Fruit fly (Drosophila melanogaster) whole organism, embryonic: ENCODE results near the gene Hou.

Experiments
- ATbp ChIP-seq: fragments of 200-800 bp; sonication (Bioruptor generic); optimal IDR thresholded peaks from 2 replicates; lab custom pipeline; 2017; ENCODE audit warnings: missing biosample characterization, mild to moderate bottlenecking, missing genetic modification characterization, missing genetic modification reagents
- Abd-B ChIP-seq: fragments of 200-800 bp; sonication (Bioruptor generic); optimal IDR thresholded peaks from 2 replicates; lab custom pipeline; 2018; ENCODE audit warnings: missing biosample characterization, mild to moderate bottlenecking, missing genetic modification characterization, moderate library complexity
- Asciz ChIP-seq: fragments of 200-800 bp; sonication (Bioruptor generic); optimal IDR thresholded peaks from 2 replicates; lab custom pipeline; 2017; ENCODE audit warnings: missing biosample characterization, mild to moderate bottlenecking, missing genetic modification characterization, missing genetic modification reagents
- B-H1 ChIP-seq: fragments of 200-800 bp; sonication (Bioruptor generic); IDR thresholded peaks from 3 replicates; pipeline ENCODE4 v1.3.6; 2022; ENCODE audit warnings: missing biosample characterization, missing genetic modification characterization
- Blimp-1 ChIP-seq: fragments of 200-800 bp; sonication (Bioruptor generic); optimal IDR thresholded peaks from 3 replicates; lab custom pipeline; 2018; ENCODE audit warnings: missing biosample characterization, missing genetic modification characterization, mild to moderate bottlenecking, moderate library complexity, missing genetic modification reagents
- CG10209 ChIP-seq: fragments of 200-800 bp; sonication (Bioruptor generic); optimal IDR thresholded peaks from 3 replicates; lab custom pipeline; 2017; ENCODE audit warnings: missing biosample characterization, mild to moderate bottlenecking, missing genetic modification characterization, missing genetic modification reagents
- CG10654 ChIP-seq: fragments of 200-800 bp; sonication (Bioruptor generic); optimal IDR thresholded peaks from 2 replicates; lab custom pipeline; 2016; ENCODE audit warnings: missing biosample characterization, missing genetic modification characterization
- CG10959 ChIP-seq: fragments of 200-800 bp; sonication (Bioruptor generic); IDR thresholded peaks from 2 replicates; pipeline ENCODE4 v1.3.6; 2022; ENCODE audit warnings: missing biosample characterization, missing genetic modification characterization
- CG12071 ChIP-seq: fragments of 200-800 bp; sonication (Bioruptor generic); optimal IDR thresholded peaks from 3 replicates; lab custom pipeline; 2018; ENCODE audit warnings: missing biosample characterization, mild to moderate bottlenecking, missing genetic modification characterization
- CG1602 ChIP-seq: fragments of 200-800 bp; sonication (Bioruptor generic); optimal IDR thresholded peaks from 3 replicates; lab custom pipeline; 2016; ENCODE audit warnings: missing biosample characterization, missing genetic modification characterization
- CG17802 ChIP-seq: fragments of 200-800 bp; sonication (Bioruptor generic); optimal IDR thresholded peaks from 2 replicates; lab custom pipeline; 2018; ENCODE audit warnings: missing biosample characterization, mild to moderate bottlenecking, missing genetic modification characterization, moderate library complexity
- CG17912 ChIP-seq: fragments of 200-800 bp; sonication (Bioruptor generic); optimal IDR thresholded peaks from 2 replicates; lab custom pipeline; 2018; ENCODE audit warnings: missing biosample characterization, mild to moderate bottlenecking, missing genetic modification characterization
- CG2116 ChIP-seq: fragments of 200-800 bp; sonication (Bioruptor generic); optimal IDR thresholded peaks from 3 replicates; lab custom pipeline; 2018; ENCODE audit warnings: missing biosample characterization, mild to moderate bottlenecking, missing genetic modification characterization
- CG32532 ChIP-seq: fragments of 200-800 bp; sonication (Bioruptor generic); IDR thresholded peaks from 2 replicates; pipeline ENCODE4 v1.3.6; 2022; ENCODE audit warnings: missing biosample characterization, missing genetic modification characterization
- CG4328 ChIP-seq: fragments of 200-800 bp; sonication (Bioruptor generic); optimal IDR thresholded peaks from 3 replicates; lab custom pipeline; 2017; ENCODE audit warnings: missing biosample characterization, missing genetic modification reagents, missing genetic modification characterization
- CG4404 ChIP-seq: fragments of 200-800 bp; sonication (Bioruptor generic); IDR thresholded peaks from 2 replicates; pipeline ENCODE4 v1.3.6; 2022; ENCODE audit warnings: missing biosample characterization, missing genetic modification characterization
- CG4617 ChIP-seq: fragments of 200-800 bp; sonication (Bioruptor generic); optimal IDR thresholded peaks from 3 replicates; lab custom pipeline; 2016; ENCODE audit warnings: missing biosample characterization, missing genetic modification characterization, borderline replicate concordance
- CG4820 ChIP-seq: fragments of 200-800 bp; sonication (Bioruptor generic); optimal IDR thresholded peaks from 3 replicates; lab custom pipeline; 2016; ENCODE audit warnings: missing biosample characterization, missing genetic modification characterization
- CG7786 ChIP-seq: fragments of 200-800 bp; sonication (Bioruptor generic); optimal IDR thresholded peaks from 2 replicates; lab custom pipeline; 2016; ENCODE audit warnings: missing biosample characterization, missing genetic modification characterization
- CG8290 ChIP-seq, 3 experiments: fragments of 200-800 bp; sonication (Bioruptor generic); optimal IDR thresholded peaks; 2 replicates each; lab custom pipeline; 2016 to 2019; ENCODE audit warnings: missing biosample characterization in 3 of 3, missing genetic modification characterization in 3 of 3, mild to moderate bottlenecking in 2 of 3, moderate library complexity in 1 of 3
- CG8924 ChIP-seq: fragments of 200-800 bp; optimal IDR thresholded peaks from 3 replicates; lab custom pipeline; 2019; ENCODE audit warnings: missing biosample characterization, mild to moderate bottlenecking, missing genetic modification characterization, moderate library complexity
- CG9876 ChIP-seq: fragments of 200-800 bp; sonication (Bioruptor generic); optimal IDR thresholded peaks from 2 replicates; lab custom pipeline; 2016; ENCODE audit warnings: missing biosample characterization, missing genetic modification characterization
- D19B ChIP-seq: fragments of 200-800 bp; sonication (Bioruptor generic); optimal IDR thresholded peaks from 2 replicates; lab custom pipeline; 2017; ENCODE audit warnings: missing biosample characterization, mild to moderate bottlenecking, missing genetic modification characterization
- Deaf1 ChIP-seq: fragments of 200-800 bp; optimal IDR thresholded peaks from 3 replicates; lab custom pipeline; 2019; ENCODE audit warnings: missing biosample characterization, mild to moderate bottlenecking, missing genetic modification characterization, moderate library complexity
- Elba2 ChIP-seq: fragments of 200-800 bp; sonication (Bioruptor generic); optimal IDR thresholded peaks from 3 replicates; lab custom pipeline; 2016; ENCODE audit warnings: missing biosample characterization, missing genetic modification characterization
- HLH54F ChIP-seq: fragments of 200-800 bp; sonication (Bioruptor generic); optimal IDR thresholded peaks from 3 replicates; lab custom pipeline; 2016; ENCODE audit warnings: missing biosample characterization, missing genetic modification characterization
- Hr51 ChIP-seq, 2 experiments: fragments of 200-800 bp; sonication (Bioruptor generic); optimal IDR thresholded peaks; 2 replicates in 1 of 2; 3 replicates in 1 of 2; lab custom pipeline; 2016 to 2018; ENCODE audit warnings: missing biosample characterization in 2 of 2, missing genetic modification characterization in 2 of 2, mild to moderate bottlenecking in 1 of 2, moderate library complexity in 1 of 2
- Jarid2 ChIP-seq: fragments of 200-800 bp; sonication (Bioruptor generic); optimal IDR thresholded peaks from 3 replicates; lab custom pipeline; 2017; ENCODE audit warnings: mild to moderate bottlenecking, missing biosample characterization, missing genetic modification reagents, missing genetic modification characterization
- MESR4 ChIP-seq: fragments of 200-800 bp; sonication (Bioruptor generic); optimal IDR thresholded peaks from 2 replicates; lab custom pipeline; 2018; ENCODE audit warnings: missing biosample characterization, mild to moderate bottlenecking, missing genetic modification characterization, moderate library complexity
- NfI ChIP-seq: fragments of 200-800 bp; sonication (Bioruptor generic); optimal IDR thresholded peaks from 3 replicates; lab custom pipeline; 2018; ENCODE audit warnings: missing biosample characterization, mild to moderate bottlenecking, missing genetic modification characterization, moderate library complexity
- Trl ChIP-seq, 3 experiments: fragments of >200 bp in 2 of 3; fragments of 200-800 bp in 1 of 3; sonication (Bioruptor generic) in 1 of 3; optimal IDR thresholded peaks; 2 replicates in 1 of 3; 3 replicates in 2 of 3; lab custom pipeline; 2016 to 2017; ENCODE audit warnings: missing biosample characterization in 1 of 3, missing genetic modification characterization in 1 of 3
- Vsx1 ChIP-seq: fragments of 200-800 bp; sonication (Bioruptor generic); optimal IDR thresholded peaks from 2 replicates; lab custom pipeline; 2017; ENCODE audit warnings: missing biosample characterization, mild to moderate bottlenecking, missing genetic modification characterization, missing genetic modification reagents
- bab2 ChIP-seq: fragments of 200-800 bp; sonication (Bioruptor generic); optimal IDR thresholded peaks from 2 replicates; lab custom pipeline; 2016; ENCODE audit warnings: missing biosample characterization, missing genetic modification characterization
- ems ChIP-seq: fragments of 200-800 bp; sonication (Bioruptor generic); optimal IDR thresholded peaks from 3 replicates; lab custom pipeline; 2016; ENCODE audit warnings: missing biosample characterization, missing genetic modification characterization
- fu2 ChIP-seq: fragments of 200-800 bp; sonication (Bioruptor generic); optimal IDR thresholded peaks from 2 replicates; lab custom pipeline; 2016; ENCODE audit warnings: missing biosample characterization, missing genetic modification characterization
- grn ChIP-seq: fragments of 200-800 bp; sonication (Bioruptor generic); optimal IDR thresholded peaks from 3 replicates; lab custom pipeline; 2017; ENCODE audit warnings: missing biosample characterization, missing genetic modification characterization
- jumu ChIP-seq: fragments of 200-800 bp; sonication (Bioruptor generic); optimal IDR thresholded peaks from 3 replicates; lab custom pipeline; 2016; ENCODE audit warnings: missing biosample characterization, missing genetic modification characterization
- ken ChIP-seq: fragments of 200-800 bp; sonication (Bioruptor generic); IDR thresholded peaks from 3 replicates; pipeline ENCODE4 v1.3.6; 2022; ENCODE audit warnings: missing biosample characterization, missing genetic modification characterization
- lola ChIP-seq, 3 experiments: fragments of >200 bp in 2 of 3; fragments of 200-800 bp in 1 of 3; sonication (Bioruptor generic) in 1 of 3; optimal IDR thresholded peaks; 2 replicates each; lab custom pipeline; 2017 to 2019; ENCODE audit warnings: missing biosample characterization in 3 of 3, missing genetic modification characterization in 3 of 3, mild to moderate bottlenecking in 1 of 3, moderate library complexity in 1 of 3
- maf-S ChIP-seq: fragments of 200-800 bp; sonication (Bioruptor generic); optimal IDR thresholded peaks from 2 replicates; lab custom pipeline; 2016; ENCODE audit warnings: missing biosample characterization, missing genetic modification characterization
- pan ChIP-seq, 4 experiments: fragments of >200 bp in 3 of 4; fragments of 200-800 bp in 1 of 4; sonication (Bioruptor generic) in 1 of 4; optimal IDR thresholded peaks in 3 of 4; IDR thresholded peaks in 1 of 4; 2 replicates each; pipeline versions ENCODE4 v1.3.6 to Lab custom; 2017 to 2022; ENCODE audit warnings: missing biosample characterization in 2 of 4, missing genetic modification characterization in 2 of 4, mixed read lengths in 1 of 4
- phol ChIP-seq: fragments of 200-800 bp; sonication (Bioruptor generic); optimal IDR thresholded peaks from 3 replicates; lab custom pipeline; 2018; ENCODE audit warnings: missing biosample characterization, mild to moderate bottlenecking, missing genetic modification characterization, moderate library complexity
- psq ChIP-seq: fragments of 200-800 bp; sonication (Bioruptor generic); optimal IDR thresholded peaks from 2 replicates; lab custom pipeline; 2017; ENCODE audit warnings: missing biosample characterization, missing genetic modification characterization
- sens ChIP-seq: fragments of 200-800 bp; sonication (Bioruptor generic); peaks from one replicate; lab custom pipeline; 2016; ENCODE audit warnings: missing biosample characterization, missing genetic modification characterization
- shn ChIP-seq: fragments of 200-800 bp; sonication (Bioruptor generic); optimal IDR thresholded peaks from 3 replicates; lab custom pipeline; 2016; ENCODE audit warnings: missing biosample characterization, missing genetic modification characterization
- sob ChIP-seq: fragments of 200-800 bp; sonication (Bioruptor generic); IDR thresholded peaks from 2 replicates; pipeline ENCODE4 v1.3.6; 2022; ENCODE audit warnings: missing biosample characterization, missing genetic modification characterization
- ssp ChIP-seq: fragments of 200-800 bp; sonication (Bioruptor generic); IDR thresholded peaks from 2 replicates; pipeline ENCODE4 v1.3.6; 2022; ENCODE audit warnings: missing biosample characterization, missing genetic modification characterization
- sug ChIP-seq: fragments of 200-800 bp; optimal IDR thresholded peaks from 2 replicates; lab custom pipeline; 2019; ENCODE audit warnings: missing biosample characterization, mild to moderate bottlenecking, missing genetic modification characterization, moderate library complexity
- tin ChIP-seq: fragments of 200-800 bp; sonication (Bioruptor generic); optimal IDR thresholded peaks from 3 replicates; lab custom pipeline; 2016; ENCODE audit warnings: missing biosample characterization, missing genetic modification characterization
- z ChIP-seq: fragments of 200-800 bp; sonication (Bioruptor generic); IDR thresholded peaks from 3 replicates; pipeline ENCODE4 v1.3.6; 2022; ENCODE audit warnings: missing biosample characterization, missing genetic modification characterization

The Hou gene

dm6 chrX:18613434-18613833 lies 36.8 kb downstream of the Hou start (continued):
- TF ChIP-seq NfI (GFP tag; lab: Kevin White, UChicago) (no peak), CG10209 (GFP tag; lab: Kevin White, UChicago) (no peak), CG9876 (GFP tag; lab: Kevin White, UChicago) (no peak), Elba2 (no peak), ken (GFP tag; lab: Robert Waterston, UW) (0 out of 3 replicates have a peak, but pooled peaks have one; percentile 9), CG32532 (no peak), bab2 (GFP tag; lab: Kevin White, UChicago) (no peak), CG17912 (GFP tag; lab: Kevin White, UChicago) (no peak), HLH54F (GFP tag; lab: Kevin White, UChicago) (no peak), B-H1 (GFP tag; lab: Robert Waterston, UW) (no peak), CG7786 (GFP tag; lab: Kevin White, UChicago) (no peak), Abd-B (GFP tag; lab: Kevin White, UChicago) (peak; percentile 26), CG10654 (no peak), grn (GFP tag; lab: Kevin White, UChicago) (no peak), CG17802 (no peak), ATbp (GFP tag; lab: Kevin White, UChicago) (peak; percentile 14), CG4328 (no peak), Hr51 (GFP tag; optimal IDR thresholded peaks at IDR 0.05; lab: Kevin White, UChicago) (peak in 1 of 2 experiments; percentile 11), CG8924 (tag; lab: Kevin White, UChicago) (peak; percentile 18), phol (peak; percentile 38), CG10959 (GFP tag; lab: Robert Waterston, UW) (no peak), psq (GFP tag; lab: Kevin White, UChicago) (no peak), tin (peak; percentile 7), ems (no peak), ssp (GFP tag; lab: Robert Waterston, UW) (no peak), maf-S (GFP tag; lab: Kevin White, UChicago) (no peak), CG4617 (GFP tag; lab: Kevin White, UChicago) (no peak), Trl (optimal IDR thresholded peaks at IDR 0.05; lab: Kevin White, UChicago) (no peak), Trl (GFP tag; optimal IDR thresholded peaks at IDR 0.05; lab: Kevin White, UChicago) (no peak), Jarid2 (GFP tag; lab: Kevin White, UChicago) (no peak), Blimp-1 (no peak), Deaf1 (no peak), CG4404 (GFP tag; lab: Robert Waterston, UW) (no peak), CG1602 (no peak), Vsx1 (no peak), CG12071 (GFP tag; lab: Kevin White, UChicago) (no peak), D19B (GFP tag; lab: Kevin White, UChicago) (no peak), CG2116 (GFP tag; lab: Kevin White, UChicago) (no peak), CG8290 (GFP tag; optimal IDR thresholded peaks at IDR 0.05; lab: Kevin White, UChicago) (no peak), CG8290 (tag; optimal IDR thresholded peaks at IDR 0.05; lab: Kevin White, UChicago) (no peak), CG4820 (GFP tag; lab: Kevin White, UChicago) (no peak), pan (optimal IDR thresholded peaks at IDR 0.05; lab: Kevin White, UChicago) (no peak), pan (GFP tag; optimal IDR thresholded peaks at IDR 0.05 in 1 of 2, IDR thresholded peaks at IDR 0.05 in 1 of 2) (peak in 1 of 2 experiments; percentile 12), sob (GFP tag; lab: Robert Waterston, UW) (no peak), shn (GFP tag; lab: Kevin White, UChicago) (no peak), jumu (GFP tag; lab: Kevin White, UChicago) (no peak), MESR4 (GFP tag; lab: Kevin White, UChicago) (no peak), fu2 (GFP tag; lab: Kevin White, UChicago) (no peak), z (no peak), sug (tag; lab: Kevin White, UChicago) (no peak), sens (peak; percentile 44), Asciz (no peak), lola (GFP tag; optimal IDR thresholded peaks at IDR 0.05; lab: Kevin White, UChicago) (no peak)
